Fruit fly (Drosophila melanogaster): Measurements from ENCODE around the gene gd.

The gd gene

dm6 chrX:11993279-11993678 is 5.7 kb upstream of the gd start (continued):
- TF ChIP-seq luna (GFP tag; optimal IDR thresholded peaks at IDR 0.05) (no peak), bbx (GFP tag; IDR thresholded peaks at IDR 0.05; ENCODE audit: partially characterized antibody) (no peak), mam (GFP tag; optimal IDR thresholded peaks at IDR 0.05) (no peak), stc (GFP tag; IDR thresholded peaks at IDR 0.05) (no peak), stwl (tag; optimal IDR thresholded peaks at IDR 0.05) (peak; percentile 95), gcm (GFP tag; optimal IDR thresholded peaks at IDR 0.05) (no peak), crp (GFP tag; optimal IDR thresholded peaks at IDR 0.05) (no peak), HLH54F (GFP tag; optimal IDR thresholded peaks at IDR 0.05) (no peak), Bdp1 (GFP tag; optimal IDR thresholded peaks at IDR 0.05) (no peak), ase (GFP tag; IDR thresholded peaks at IDR 0.05) (no peak), CG11247 (GFP tag; IDR thresholded peaks at IDR 0.05) (no peak), Vsx1 (GFP tag; optimal IDR thresholded peaks at IDR 0.05) (no peak), emc (GFP tag; optimal IDR thresholded peaks at IDR 0.05) (no peak), CG15514 (GFP tag; optimal IDR thresholded peaks at IDR 0.05) (peak; percentile 67), CG13287 (GFP tag; IDR thresholded peaks at IDR 0.05; ENCODE audit: partially characterized antibody) (no peak), ranshi (GFP tag; IDR thresholded peaks at IDR 0.05) (no peak), lab (GFP tag; optimal IDR thresholded peaks at IDR 0.05) (no peak), nerfin-2 (GFP tag; IDR thresholded peaks at IDR 0.05; ENCODE audit: partially characterized antibody) (no peak), CG11456 (GFP tag; IDR thresholded peaks at IDR 0.05) (no peak), CG3838 (GFP tag; optimal IDR thresholded peaks at IDR 0.05) (no peak), Jarid2 (GFP tag; optimal IDR thresholded peaks at IDR 0.05) (no peak), slp2 (GFP tag; optimal IDR thresholded peaks at IDR 0.05) (no peak), dati (GFP tag; IDR thresholded peaks at IDR 0.05) (no peak), CG10147 (GFP tag; optimal IDR thresholded peaks at IDR 0.05) (no peak), CG12659 (GFP tag; optimal IDR thresholded peaks at IDR 0.05) (no peak), C15 (GFP tag; IDR thresholded peaks at IDR 0.05) (no peak), CG43689 (GFP tag; IDR thresholded peaks at IDR 0.05) (no peak), CG10321 (GFP tag; IDR thresholded peaks at IDR 0.05) (no peak), CG2199 (GFP tag; IDR thresholded peaks at IDR 0.05) (no peak), Hr39 (optimal IDR thresholded peaks at IDR 0.05) (no peak), tin (GFP tag; optimal IDR thresholded peaks at IDR 0.05) (no peak), gt (GFP tag; IDR thresholded peaks at IDR 0.05) (no peak), sc (optimal IDR thresholded peaks at IDR 0.05) (no peak), sc (GFP tag; optimal IDR thresholded peaks at IDR 0.05) (no peak), Mrtf (GFP tag; IDR thresholded peaks at IDR 0.05) (no peak), CG2116 (GFP tag; optimal IDR thresholded peaks at IDR 0.05) (peak; percentile 68), phol (tag; optimal IDR thresholded peaks at IDR 0.05) (peak; percentile 14), CG10565 (GFP tag; optimal IDR thresholded peaks at IDR 0.05) (no peak), salm (tag; optimal IDR thresholded peaks at IDR 0.05) (no peak), CG2129 (GFP tag; IDR thresholded peaks at IDR 0.05; ENCODE audit: partially characterized antibody) (peak; percentile 13; the same call in 1 of the 2 replicates), eyg (GFP tag; optimal IDR thresholded peaks at IDR 0.05) (no peak), CG4404 (GFP tag; IDR thresholded peaks at IDR 0.05) (no peak), Ssrp (tag; optimal IDR thresholded peaks at IDR 0.05) (no peak), CG34422 (GFP tag; IDR thresholded peaks at IDR 0.05) (no peak), unc-4 (GFP tag; IDR thresholded peaks at IDR 0.05; ENCODE audit: partially characterized antibody) (no peak), Taf1 (GFP tag; IDR thresholded peaks at IDR 0.05) (no peak), CG11093 (GFP tag; IDR thresholded peaks at IDR 0.05) (no peak), row (GFP tag; IDR thresholded peaks at IDR 0.05) (no peak), BEAF-32 (GFP tag; optimal IDR thresholded peaks at IDR 0.05) (peak; percentile 25), CG10959 (GFP tag; IDR thresholded peaks at IDR 0.05) (no peak), HLH4C (GFP tag; IDR thresholded peaks at IDR 0.05; ENCODE audit: partially characterized antibody) (no peak), Nf-YB (GFP tag; optimal IDR thresholded peaks at IDR 0.05) (no peak)
